Fruit fly (Drosophila melanogaster): ENCODE measurements around the gene Drsl3.

Drsl3 gene

DNA sequence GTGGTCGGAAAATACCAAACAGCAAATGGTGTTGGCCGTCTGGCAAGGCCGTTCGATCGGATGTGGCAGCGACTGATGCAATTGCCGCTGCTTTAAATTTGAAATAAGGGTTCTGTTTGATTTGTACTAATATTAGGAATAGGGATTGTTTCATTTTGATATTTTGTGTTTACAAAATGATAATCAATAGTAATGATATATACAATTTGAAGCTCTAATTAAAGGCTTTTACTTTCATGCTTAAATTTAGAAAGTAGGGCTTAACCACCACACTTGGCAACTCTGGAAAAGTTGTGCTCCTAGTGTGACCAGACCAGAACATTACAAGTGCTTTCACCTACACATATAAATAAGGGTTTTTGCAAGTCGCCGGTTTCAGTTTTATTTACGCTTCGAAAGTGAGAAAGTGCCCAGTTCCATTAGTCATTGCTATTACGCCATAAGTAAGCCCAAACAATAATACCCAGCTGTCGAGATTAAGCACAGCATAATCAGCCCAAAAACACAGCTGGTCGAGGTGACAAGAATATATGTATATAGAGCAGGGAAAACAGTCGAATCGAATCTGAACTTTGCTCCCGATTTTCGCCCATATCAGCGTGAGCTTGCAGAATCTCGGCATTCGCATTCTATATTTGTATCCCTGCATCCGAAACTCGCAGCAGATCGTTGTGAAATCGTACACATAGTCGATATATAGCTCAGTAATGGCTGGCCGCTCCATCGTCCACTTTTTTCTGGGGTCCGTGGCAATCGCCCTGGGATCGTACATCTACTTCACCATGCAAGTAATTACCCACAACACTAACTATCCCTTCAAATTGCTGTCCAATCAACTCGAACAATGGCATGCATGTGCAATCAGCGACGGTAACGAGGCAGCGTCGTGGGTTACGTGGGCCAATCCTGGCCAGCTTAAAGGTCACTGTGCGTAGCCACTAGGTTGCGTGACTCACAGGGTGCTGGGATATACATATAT lies 11.4 kb downstream of the Drsl3 start, which contains the start of gene Gtpx (continued):
- TF ChIP-seq dmrt11E (tag; optimal IDR thresholded peaks at IDR 0.05) = peak; percentile 8
- TF ChIP-seq CG2875 (GFP tag; optimal IDR thresholded peaks at IDR 0.05) = no peak
- TF ChIP-seq CG9932 (GFP tag; IDR thresholded peaks at IDR 0.05) = peak; percentile 69
- no peak for TF ChIP-seq CG16863 (GFP tag; optimal IDR thresholded peaks at IDR 0.05)
- no peak for TF ChIP-seq CG3407 (GFP tag; optimal IDR thresholded peaks at IDR 0.05)
- peak; percentile 86 for TF ChIP-seq E2f2 (GFP tag; IDR thresholded peaks at IDR 0.05)
- TF ChIP-seq crp (GFP tag; optimal IDR thresholded peaks at IDR 0.05) = peak in 1 of 2 experiments; percentile 22
- peak; percentile 70 for TF ChIP-seq sug (tag; optimal IDR thresholded peaks at IDR 0.05)
- TF ChIP-seq Atf6 (GFP tag; IDR thresholded peaks at IDR 0.05) = no peak
- no peak for TF ChIP-seq gcm2 (GFP tag; optimal IDR thresholded peaks at IDR 0.05)
- peak; percentile 62 for TF ChIP-seq CG30403 (GFP tag; optimal IDR thresholded peaks at IDR 0.05)
- no peak for TF ChIP-seq HLH3B (GFP tag; IDR thresholded peaks at IDR 0.05)
- no peak for TF ChIP-seq pan (optimal IDR thresholded peaks at IDR 0.05)
- no peak for TF ChIP-seq pan (GFP tag; optimal IDR thresholded peaks at IDR 0.05 in 1 of 2, IDR thresholded peaks at IDR 0.05 in 1 of 2)
- TF ChIP-seq D (optimal IDR thresholded peaks at IDR 0.05) = no peak
- no peak for TF ChIP-seq D (GFP tag; optimal IDR thresholded peaks at IDR 0.05)
- no peak for TF ChIP-seq CG14667 (GFP tag; IDR thresholded peaks at IDR 0.05)
- TF ChIP-seq org-1 (GFP tag; optimal IDR thresholded peaks at IDR 0.05) = no peak
- TF ChIP-seq dm (GFP tag; optimal IDR thresholded peaks at IDR 0.05) = peak; percentile 28
- peak; percentile 13 for TF ChIP-seq tin (GFP tag; optimal IDR thresholded peaks at IDR 0.05)
- no peak for TF ChIP-seq CG13123 (GFP tag; optimal IDR thresholded peaks at IDR 0.05)
- no peak for TF ChIP-seq CG31224 (GFP tag; IDR thresholded peaks at IDR 0.05)
- peak; percentile 61 for TF ChIP-seq grau (tag; optimal IDR thresholded peaks at IDR 0.05)
- 0 out of 2 replicates have a peak, but pooled peaks have one; percentile 16 for TF ChIP-seq Adf1 (GFP tag; IDR thresholded peaks at IDR 0.05)
- TF ChIP-seq slbo (GFP tag; IDR thresholded peaks at IDR 0.05) = peak; percentile 64
- no peak for TF ChIP-seq Dbx (GFP tag; IDR thresholded peaks at IDR 0.05)
- no peak for TF ChIP-seq CG18262 (tag; optimal IDR thresholded peaks at IDR 0.05)
- peak; percentile 63 for TF ChIP-seq CG15514 (GFP tag; optimal IDR thresholded peaks at IDR 0.05)
- no peak for TF ChIP-seq CG8765 (GFP tag; IDR thresholded peaks at IDR 0.05)
- peak; percentile 29 for TF ChIP-seq CG10654 (GFP tag; optimal IDR thresholded peaks at IDR 0.05)
- no peak for TF ChIP-seq slp2 (GFP tag; optimal IDR thresholded peaks at IDR 0.05)
- peak; percentile 25 for TF ChIP-seq CG10209 (GFP tag; optimal IDR thresholded peaks at IDR 0.05)
- TF ChIP-seq ac (GFP tag; optimal IDR thresholded peaks at IDR 0.05) = no peak
- peak; percentile 62 for TF ChIP-seq vvl (GFP tag; IDR thresholded peaks at IDR 0.05)
- no peak for TF ChIP-seq Dfd (GFP tag; optimal IDR thresholded peaks at IDR 0.05)
- TF ChIP-seq hb (GFP tag; IDR thresholded peaks at IDR 0.05; ENCODE audit: partially characterized antibody) = no peak
- TF ChIP-seq Usf (GFP tag; optimal IDR thresholded peaks at IDR 0.05) = no peak
- TF ChIP-seq yki (optimal IDR thresholded peaks at IDR 0.05) = no peak
- TF ChIP-seq CG14050 (GFP tag; IDR thresholded peaks at IDR 0.05) = no peak
- peak; percentile 25 to 57 for TF ChIP-seq bsh (GFP tag; optimal IDR thresholded peaks at IDR 0.05)
- TF ChIP-seq CG1529 (GFP tag; optimal IDR thresholded peaks at IDR 0.05) = no peak
- peak; percentile 48 for TF ChIP-seq Side (GFP tag; optimal IDR thresholded peaks at IDR 0.05)
- peak; percentile 75 for TF ChIP-seq YL-1 (GFP tag; optimal IDR thresholded peaks at IDR 0.05)
- peak; percentile 83 for TF ChIP-seq Lhr (GFP tag; optimal IDR thresholded peaks at IDR 0.05)
- TF ChIP-seq CG17186 (GFP tag; optimal IDR thresholded peaks at IDR 0.05) = no peak
- peak; percentile 37; the same call in 1 of the 2 replicates for TF ChIP-seq Rfx (GFP tag; IDR thresholded peaks at IDR 0.05)
- no peak for TF ChIP-seq Oaz (GFP tag; IDR thresholded peaks at IDR 0.05)
- peak; percentile 73 for TF ChIP-seq CG13624 (GFP tag; optimal IDR thresholded peaks at IDR 0.05)
- peak; percentile 11 for TF ChIP-seq Ets65A (GFP tag)
- peak; percentile 48 for TF ChIP-seq Bteb2 (GFP tag; optimal IDR thresholded peaks at IDR 0.05)
